Comparison of ENCODE assay signal across 5 worm cellular contexts in genomic region chrIII:11279954-11280353, ce11.
TF ChIP-seq lines count a peak whose summit lies in the region.

No protein-coding gene starts in this region.

TF ChIP-seq in whole organism, L3 larva, 47 proteins besides CTCF, POLR2A, EP300 and RAD21:
- TF ChIP-seq ceh-28 (tag; optimal IDR thresholded peaks at IDR 0.05; lab: Kevin White, UChicago) (peak; percentile 97), sea-2 (GFP tag; optimal IDR thresholded peaks at IDR 0.05; lab: Kevin White, UChicago) (no peak)

TF ChIP-seq in whole organism, L4 larva, 104 proteins besides CTCF, POLR2A, EP300 and RAD21:
- no peak for TF ChIP-seq lin-29 (GFP tag; IDR thresholded peaks at IDR 0.05; lab: Robert Waterston, UW)
- TF ChIP-seq dmd-8 (GFP tag; IDR thresholded peaks at IDR 0.05; lab: Robert Waterston, UW) = no peak
- TF ChIP-seq Y75B8A.6 (GFP tag; IDR thresholded peaks at IDR 0.05; lab: Robert Waterston, UW) = no peak
- peak; percentile 92 for TF ChIP-seq ceh-28 (tag; optimal IDR thresholded peaks at IDR 0.05; lab: Kevin White, UChicago)
TF ChIP-seq in whole organism, L4 larva: peak in this region for 1.

TF ChIP-seq in whole organism, late embryonic, 69 proteins besides CTCF, POLR2A, EP300 and RAD21:
- TF ChIP-seq lin-11 (tag; optimal IDR thresholded peaks at IDR 0.05; lab: Kevin White, UChicago) = no peak
- TF ChIP-seq ceh-48 (tag; optimal IDR thresholded peaks at IDR 0.05; lab: Kevin White, UChicago) = peak; percentile 42

TF ChIP-seq in whole organism, midembryonic, 9 proteins besides CTCF, POLR2A, EP300 and RAD21:
- TF ChIP-seq T22C8.4 (GFP tag; IDR thresholded peaks at IDR 0.05; lab: Robert Waterston, UW) = peak; percentile 81
- no peak for TF ChIP-seq ref-1 (GFP tag; conservative IDR thresholded peaks at IDR 0.05; lab: Robert Waterston, UW)

TF ChIP-seq in whole organism, mixed stage, embryonic, 35 proteins besides CTCF, POLR2A, EP300 and RAD21:
- no peak for TF ChIP-seq mep-1 (tag; optimal IDR thresholded peaks at IDR 0.05; lab: Kevin White, UChicago)
- peak; percentile 36 for TF ChIP-seq ces-1 (GFP tag; optimal IDR thresholded peaks at IDR 0.05; lab: Kevin White, UChicago)
